Worm (Caenorhabditis elegans) whole organism, young adult: ENCODE measurements around the gene Y50D4A.10.

Experiments
- Y56A3A.18 ChIP-seq: fragments of 200-800 bp; sonication (Bioruptor generic); IDR thresholded peaks from 2 replicates; pipeline ENCODE4 v1.3.6; 2022; ENCODE audit warnings: missing genetic modification reagents, missing genetic modification characterization, missing compliant biosample characterization
- ama-1 ChIP-seq, 3 experiments: fragments of 150-350 bp in 1 of 3; sonication (generic microtip) in 2 of 3; optimal IDR thresholded peaks; 2 replicates each; lab custom pipeline; 2014 to 2018; ENCODE audit warnings: missing biosample characterization in 2 of 3, missing genetic modification characterization in 2 of 3, missing genetic modification reagents in 2 of 3
- let-607 ChIP-seq, 2 experiments: fragments of 200-800 bp in 1 of 2; sonication (Bioruptor generic) in 1 of 2; sonication (generic microtip) in 1 of 2; optimal IDR thresholded peaks; 2 replicates each; lab custom pipeline; 2016 to 2018; ENCODE audit warnings: mild to moderate bottlenecking in 2 of 2, missing compliant biosample characterization in 2 of 2, missing genetic modification characterization in 2 of 2, moderate library complexity in 2 of 2, missing genotype in 1 of 2

- TF ChIP-seq Y56A3A.18 (GFP tag; lab: Robert Waterston, UW) (no peak), ama-1 (optimal IDR thresholded peaks at IDR 0.05; lab: Kevin White, UChicago) (no peak), ama-1 (GFP tag; optimal IDR thresholded peaks at IDR 0.05; lab: Kevin White, UChicago) (no peak), let-607 (tag; optimal IDR thresholded peaks at IDR 0.05; lab: Kevin White, UChicago) (no peak)
These were observed 44.0 kb downstream of the Y50D4A.10 start, which contains the start of gene T21H3.1 for ce11 chrV:1176277-1176839.
